Worm (Caenorhabditis elegans): ENCODE results near the gene ins-22.

The ins-22 gene

ce11 chrIII:10060573-10060972 lies 34.5 kb downstream of the ins-22 start, which contains the start of gene T16G12.13 (continued):
- no peak for TF ChIP-seq dox-1 (GFP tag; IDR thresholded peaks at IDR 0.05)
- TF ChIP-seq F57C9.4 (tag; optimal IDR thresholded peaks at IDR 0.05), result no peak
- peak; percentile 31 for TF ChIP-seq efl-1 (GFP tag; optimal IDR thresholded peaks at IDR 0.05)
- TF ChIP-seq tbp1 (GFP tag; optimal IDR thresholded peaks at IDR 0.05), result no peak
- no peak for TF ChIP-seq ccch-3 (GFP tag; optimal IDR thresholded peaks at IDR 0.05)
- TF ChIP-seq tbx-9 (tag; optimal IDR thresholded peaks at IDR 0.05; ENCODE audit: borderline replicate concordance), result no peak
- no peak for TF ChIP-seq ama-1 (optimal IDR thresholded peaks at IDR 0.05)
- TF ChIP-seq ama-1 (GFP tag; optimal IDR thresholded peaks at IDR 0.05), result no peak
- no peak for TF ChIP-seq zfh-2 (GFP tag; conservative IDR thresholded peaks at IDR 0.05)
- no peak for TF ChIP-seq ztf-25 (GFP tag; IDR thresholded peaks at IDR 0.05)
- no peak for TF ChIP-seq Y53F4B.3 (GFP tag; IDR thresholded peaks at IDR 0.05)

ce11 chrIII:10064140-10064539 lies 38.1 kb downstream of the ins-22 start, which contains the start of gene ekl-6:
Gene ekl-6, plus strand, starts transcription at chrIII:10064404.
- TF ChIP-seq F23B12.7 (tag; optimal IDR thresholded peaks at IDR 0.05; ENCODE audit: insufficient read depth) (no peak), nhr-27 (tag; optimal IDR thresholded peaks at IDR 0.05) (no peak), B0336.3 (GFP tag; IDR thresholded peaks at IDR 0.05) (no peak), K11D2.4 (GFP tag; IDR thresholded peaks at IDR 0.05) (no peak), efl-1 (GFP tag; optimal IDR thresholded peaks at IDR 0.05) (no peak), let-526 (GFP tag; IDR thresholded peaks at IDR 0.05) (no peak), attf-5 (GFP tag; optimal IDR thresholded peaks at IDR 0.05) (peak; percentile 44), mes-4 (tag; optimal IDR thresholded peaks at IDR 0.05) (no peak), rcor-1 (GFP tag; IDR thresholded peaks at IDR 0.05) (no peak), Y53F4B.3 (GFP tag; IDR thresholded peaks at IDR 0.05) (no peak), dpff-1 (tag; optimal IDR thresholded peaks at IDR 0.05) (no peak), F57C9.4 (tag; optimal IDR thresholded peaks at IDR 0.05) (no peak), lin-35 (GFP tag; optimal IDR thresholded peaks at IDR 0.05) (no peak), C06A6.2 (GFP tag; conservative IDR thresholded peaks at IDR 0.05) (no peak), ztf-18 (tag; optimal IDR thresholded peaks at IDR 0.05) (peak; percentile 6), C17E4.6 (GFP tag; IDR thresholded peaks at IDR 0.05) (no peak), Y79H2A.3 (GFP tag; conservative IDR thresholded peaks at IDR 0.05) (no peak), him-1 (tag; optimal IDR thresholded peaks at IDR 0.05) (no peak), fkh-3 (tag; optimal IDR thresholded peaks at IDR 0.05) (no peak), ceh-91 (GFP tag; IDR thresholded peaks at IDR 0.05) (peak; percentile 42; the same call in 1 of the 2 replicates), unc-130 (GFP tag; optimal IDR thresholded peaks at IDR 0.05) (peak; percentile 79), K12H6.12 (tag; optimal IDR thresholded peaks at IDR 0.05) (peak; percentile 11), F33H1.4 (GFP tag; IDR thresholded peaks at IDR 0.05) (no peak), F52B5.7 (tag; optimal IDR thresholded peaks at IDR 0.05) (no peak), nhr-179 (tag; optimal IDR thresholded peaks at IDR 0.05) (no peak), die-1 (tag; optimal IDR thresholded peaks at IDR 0.05) (no peak), lin-26 (GFP tag; IDR thresholded peaks at IDR 0.05) (no peak), nfya-1 (tag; optimal IDR thresholded peaks at IDR 0.05; ENCODE audit: borderline replicate concordance, insufficient read depth) (no peak), madf-10 (tag; optimal IDR thresholded peaks at IDR 0.05) (no peak), F10E7.11 (tag; optimal IDR thresholded peaks at IDR 0.05) (no peak), madf-6 (GFP tag; IDR thresholded peaks at IDR 0.05) (peak; percentile 53; the same call in 1 of the 2 replicates), F22D6.2 (tag; optimal IDR thresholded peaks at IDR 0.05) (no peak), bed-2 (GFP tag; IDR thresholded peaks at IDR 0.05) (0 out of 2 replicates have a peak, but pooled peaks have one; percentile 29), ztf-25 (GFP tag; IDR thresholded peaks at IDR 0.05) (no peak), hsf-1 (GFP tag; IDR thresholded peaks at IDR 0.05) (no peak), hrde-1 (tag; optimal IDR thresholded peaks at IDR 0.05; ENCODE audit: borderline replicate concordance) (no peak), ceh-79 (tag; optimal IDR thresholded peaks at IDR 0.05) (no peak), F39B2.1 (GFP tag; IDR thresholded peaks at IDR 0.05) (no peak), B0019.2 (GFP tag; conservative IDR thresholded peaks at IDR 0.05) (0 out of 2 replicates have a peak, but pooled peaks have one; percentile 23), madf-3 (GFP tag; IDR thresholded peaks at IDR 0.05) (no peak), ccch-3 (GFP tag; optimal IDR thresholded peaks at IDR 0.05) (no peak), tlf-1 (GFP tag; optimal IDR thresholded peaks at IDR 0.05) (no peak)
